Fruit fly (Drosophila melanogaster) whole organism, adult: Measurements from ENCODE around the gene dob.
A peak's percentile ranks its signal among the peaks of the same experiment; 100 is the strongest.

Experiments used
- CG11617 ChIP-seq: fragments of 200-800 bp; sonication (Bioruptor generic); optimal IDR thresholded peaks from 2 replicates; lab custom pipeline; 2017; ENCODE audit warnings: mild to moderate bottlenecking, missing biosample characterization, missing genetic modification reagents, missing genetic modification characterization
- CG12768 ChIP-seq: fragments of 200-800 bp; sonication (Bioruptor generic); optimal IDR thresholded peaks from 2 replicates; lab custom pipeline; 2017; ENCODE audit warnings: missing biosample characterization, missing genetic modification characterization, mild to moderate bottlenecking, moderate library complexity, missing genetic modification reagents
- CG14711 ChIP-seq: fragments of 200-800 bp; sonication (Bioruptor generic); optimal IDR thresholded peaks from 2 replicates; lab custom pipeline; 2018; ENCODE audit warnings: missing biosample characterization, mild to moderate bottlenecking, missing genetic modification characterization, moderate library complexity
- CG1620 ChIP-seq: fragments of 200-800 bp; sonication (Bioruptor generic); optimal IDR thresholded peaks from 2 replicates; lab custom pipeline; 2016; ENCODE audit warnings: missing biosample characterization, missing genetic modification characterization
- CG33017 ChIP-seq: fragments of 200-800 bp; sonication (Bioruptor generic); optimal IDR thresholded peaks from 2 replicates; lab custom pipeline; 2018; ENCODE audit warnings: missing biosample characterization, mild to moderate bottlenecking, missing genetic modification characterization, moderate library complexity
- CG5204 ChIP-seq: fragments of 200-800 bp; sonication (Bioruptor generic); optimal IDR thresholded peaks from 2 replicates; lab custom pipeline; 2016; ENCODE audit warnings: missing biosample characterization, missing genetic modification characterization
- CG7045 ChIP-seq: fragments of 200-800 bp; sonication (Bioruptor generic); optimal IDR thresholded peaks from 2 replicates; lab custom pipeline; 2017; ENCODE audit warnings: missing biosample characterization, mild to moderate bottlenecking, missing genetic modification characterization
- CG7101 ChIP-seq: fragments of 200-800 bp; sonication (Bioruptor generic); optimal IDR thresholded peaks from 2 replicates; lab custom pipeline; 2018; ENCODE audit warnings: missing biosample characterization, mild to moderate bottlenecking, missing genetic modification characterization, moderate library complexity
- Clk ChIP-seq: fragments of 200-800 bp; sonication (Bioruptor generic); optimal IDR thresholded peaks from 2 replicates; lab custom pipeline; 2017; ENCODE audit warnings: missing biosample characterization, missing genetic modification characterization
- Crg-1 ChIP-seq: fragments of 200-800 bp; sonication (Bioruptor generic); optimal IDR thresholded peaks from 2 replicates; lab custom pipeline; 2016; ENCODE audit warnings: missing biosample characterization, missing genetic modification characterization
- Hr96 ChIP-seq: fragments of 200-800 bp; sonication (Bioruptor generic); optimal IDR thresholded peaks from 2 replicates; lab custom pipeline; 2016; ENCODE audit warnings: missing biosample characterization, missing genetic modification characterization
- Mnt ChIP-seq: fragments of 200-800 bp; sonication (Bioruptor generic); optimal IDR thresholded peaks from 2 replicates; lab custom pipeline; 2016; ENCODE audit warnings: missing biosample characterization, mild to moderate bottlenecking, missing genetic modification characterization
- bab1 ChIP-seq: fragments of 200-800 bp; sonication (Bioruptor generic); optimal IDR thresholded peaks from 3 replicates; lab custom pipeline; 2019; ENCODE audit warnings: missing biosample characterization, mild to moderate bottlenecking, missing genetic modification characterization, moderate library complexity
- cic ChIP-seq: fragments of 200-800 bp; sonication (Bioruptor generic); optimal IDR thresholded peaks from 2 replicates; lab custom pipeline; 2017; ENCODE audit warnings: missing biosample characterization, mild to moderate bottlenecking, missing genetic modification characterization, moderate library complexity
- cnc ChIP-seq, 2 experiments: fragments of >200 bp; optimal IDR thresholded peaks; 2 replicates each; lab custom pipeline; 2017
- kay ChIP-seq: fragments of 200-800 bp; sonication (Bioruptor generic); peaks from one replicate; lab custom pipeline; 2016; ENCODE audit warnings: missing biosample characterization, missing genetic modification characterization, borderline replicate concordance
- ovo ChIP-seq: fragments of 200-800 bp; sonication (Bioruptor generic); optimal IDR thresholded peaks from 2 replicates; lab custom pipeline; 2016; ENCODE audit warnings: missing biosample characterization, missing genetic modification characterization
- pad ChIP-seq: fragments of 200-800 bp; sonication (Bioruptor generic); optimal IDR thresholded peaks from 3 replicates; lab custom pipeline; 2017; ENCODE audit warnings: missing biosample characterization, missing genetic modification characterization, mild to moderate bottlenecking, moderate library complexity, missing genetic modification reagents
- tj ChIP-seq: fragments of 200-800 bp; sonication (Bioruptor generic); optimal IDR thresholded peaks from 3 replicates; lab custom pipeline; 2017; ENCODE audit warnings: missing biosample characterization, mild to moderate bottlenecking, missing genetic modification characterization, moderate library complexity
- toe ChIP-seq: fragments of 200-800 bp; sonication (Bioruptor generic); optimal IDR thresholded peaks from 2 replicates; lab custom pipeline; 2016; ENCODE audit warnings: missing biosample characterization, missing genetic modification characterization

dob gene

DNA sequence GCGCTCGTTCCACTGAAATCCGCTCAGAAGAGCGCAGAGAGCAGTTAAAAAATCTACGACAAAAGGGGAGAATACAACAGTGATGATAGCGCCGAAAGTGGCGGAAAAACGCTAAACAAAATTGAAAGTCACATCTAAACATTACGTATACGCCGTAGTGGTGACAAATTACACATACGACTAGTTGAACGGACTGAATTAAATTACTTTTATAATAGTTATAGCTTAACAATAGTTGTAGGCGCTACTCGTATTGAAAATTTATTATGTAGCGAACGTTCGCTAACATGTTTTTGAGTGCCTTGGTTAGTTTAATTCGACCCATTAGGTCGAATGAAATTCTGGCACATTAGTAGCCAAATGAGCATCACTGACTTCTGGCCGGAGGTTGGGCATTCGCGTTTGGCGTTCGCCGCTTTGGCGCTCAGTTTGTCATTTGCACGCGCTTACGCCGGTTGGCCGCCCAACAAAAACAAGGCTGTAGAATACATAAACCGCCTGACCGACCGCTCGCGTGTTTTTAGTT lies 23.0 kb upstream of the dob start, which contains the start of gene CG5541:
CG5541 (plus strand) TSS at position 424 of the 526 bp plus-strand sequence.
- TF ChIP-seq cic (GFP tag; lab: Kevin White, UChicago), result peak; percentile 15
- peak; percentile 35 for TF ChIP-seq CG14711 (tag; lab: Kevin White, UChicago)
- peak; percentile 66 for TF ChIP-seq CG7101 (tag; lab: Kevin White, UChicago)
- no peak for TF ChIP-seq CG33017
- TF ChIP-seq kay (GFP tag; lab: Kevin White, UChicago), result no peak
- TF ChIP-seq CG12768 (GFP tag; lab: Kevin White, UChicago), result peak; percentile 15
- TF ChIP-seq Mnt (GFP tag; lab: Kevin White, UChicago), result peak; percentile 77
- TF ChIP-seq CG5204, result peak; percentile 45
- peak; percentile 56 for TF ChIP-seq CG1620
- no peak for TF ChIP-seq toe
- TF ChIP-seq Crg-1 (GFP tag; lab: Kevin White, UChicago), result no peak
- TF ChIP-seq Clk (GFP tag; lab: Kevin White, UChicago), result no peak
- no peak for TF ChIP-seq CG7045 (GFP tag; lab: Kevin White, UChicago)
- peak; percentile 93 for TF ChIP-seq pad (GFP tag; lab: Kevin White, UChicago)
- peak; percentile 77 for TF ChIP-seq CG11617 (GFP tag; lab: Kevin White, UChicago)
- no peak for TF ChIP-seq tj
- peak; percentile 25 for TF ChIP-seq ovo (GFP tag; lab: Kevin White, UChicago)
- TF ChIP-seq bab1, result peak; percentile 70
- TF ChIP-seq Hr96 (GFP tag; lab: Kevin White, UChicago), result peak; percentile 44
- no peak for TF ChIP-seq cnc (optimal IDR thresholded peaks at IDR 0.05; lab: Kevin White, UChicago)

DNA sequence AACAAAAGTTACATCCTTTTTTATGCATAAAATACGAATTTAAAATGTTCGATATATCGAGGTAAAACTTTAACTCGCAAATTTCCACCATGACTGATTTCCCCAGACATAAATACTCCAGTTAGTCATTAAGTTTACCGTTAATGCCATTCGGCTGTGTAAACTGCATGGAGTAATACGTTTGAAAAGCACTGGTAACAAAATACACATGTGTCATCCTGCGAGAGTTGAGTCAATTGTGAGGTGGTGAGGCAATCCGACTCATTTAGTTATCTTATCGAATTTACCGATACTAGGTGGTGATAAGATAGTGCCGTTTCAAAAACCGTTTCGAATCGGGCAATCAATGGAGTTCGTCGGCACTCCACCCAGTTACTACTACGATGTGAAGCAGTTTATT lies 21.2 kb upstream of the dob start:
- TF ChIP-seq tj (no peak), CG12768 (GFP tag; lab: Kevin White, UChicago) (no peak), kay (GFP tag; lab: Kevin White, UChicago) (peak; percentile 69), CG5204 (no peak), Mnt (GFP tag; lab: Kevin White, UChicago) (peak; percentile 28), cic (GFP tag; lab: Kevin White, UChicago) (peak; percentile 57), ovo (GFP tag; lab: Kevin White, UChicago) (peak; percentile 95)

DNA sequence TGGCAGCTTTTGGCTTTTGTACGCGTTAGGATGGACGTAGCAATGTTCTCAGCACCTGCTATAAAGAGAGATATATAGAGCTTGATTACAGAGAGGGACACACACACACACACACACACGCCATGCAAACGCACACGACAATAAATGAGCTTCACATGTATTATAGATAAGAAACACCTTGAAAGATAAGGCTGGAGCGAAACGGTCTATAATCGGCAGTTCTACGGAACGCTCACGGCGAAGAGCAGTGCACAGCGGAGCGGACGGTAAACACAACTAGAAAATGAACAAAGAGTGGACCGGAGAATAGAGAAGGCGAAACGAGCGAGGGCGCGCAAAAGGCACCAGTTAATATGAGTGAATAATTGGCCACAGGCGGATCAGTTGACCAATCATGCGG lies 18.1 kb upstream of the dob start:
- TF ChIP-seq CG11617 (GFP tag; lab: Kevin White, UChicago), result no peak
- TF ChIP-seq Mnt (GFP tag; lab: Kevin White, UChicago), result peak; percentile 57
- no peak for TF ChIP-seq Crg-1 (GFP tag; lab: Kevin White, UChicago)
- peak; percentile 5 for TF ChIP-seq bab1
- TF ChIP-seq cic (GFP tag; lab: Kevin White, UChicago), result peak; percentile 50

DNA sequence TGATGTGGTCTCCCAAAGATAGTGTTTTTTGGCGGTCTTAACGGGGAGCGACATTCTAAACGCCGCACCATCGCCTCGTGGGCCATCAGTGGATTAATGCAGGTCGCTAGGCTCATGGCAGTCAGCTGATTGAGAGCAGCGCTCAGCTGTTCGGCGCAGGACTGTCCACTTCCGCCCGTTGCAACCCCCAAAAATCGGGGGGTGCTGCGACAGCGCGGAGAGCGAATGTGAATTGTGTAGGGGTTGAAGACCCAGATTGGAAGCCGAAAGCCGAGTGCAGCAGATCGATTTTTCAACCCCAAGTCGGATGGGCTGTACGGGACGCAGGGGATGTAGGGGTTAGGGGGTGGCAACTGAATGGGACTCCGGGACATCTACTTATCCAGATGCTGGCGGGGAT lies 4.2 kb upstream of the dob start:
- TF ChIP-seq Clk (GFP tag; lab: Kevin White, UChicago) (no peak), kay (GFP tag; lab: Kevin White, UChicago) (no peak), CG12768 (GFP tag; lab: Kevin White, UChicago) (no peak), CG1620 (no peak), toe (no peak), cic (GFP tag; lab: Kevin White, UChicago) (no peak), bab1 (no peak), ovo (GFP tag; lab: Kevin White, UChicago) (no peak), pad (GFP tag; lab: Kevin White, UChicago) (no peak), CG14711 (tag; lab: Kevin White, UChicago) (no peak), CG7101 (tag; lab: Kevin White, UChicago) (no peak), Hr96 (GFP tag; lab: Kevin White, UChicago) (no peak), tj (no peak), CG33017 (no peak), Crg-1 (GFP tag; lab: Kevin White, UChicago) (no peak), CG5204 (no peak), CG7045 (GFP tag; lab: Kevin White, UChicago) (no peak), cnc (optimal IDR thresholded peaks at IDR 0.05; lab: Kevin White, UChicago) (no peak)

DNA sequence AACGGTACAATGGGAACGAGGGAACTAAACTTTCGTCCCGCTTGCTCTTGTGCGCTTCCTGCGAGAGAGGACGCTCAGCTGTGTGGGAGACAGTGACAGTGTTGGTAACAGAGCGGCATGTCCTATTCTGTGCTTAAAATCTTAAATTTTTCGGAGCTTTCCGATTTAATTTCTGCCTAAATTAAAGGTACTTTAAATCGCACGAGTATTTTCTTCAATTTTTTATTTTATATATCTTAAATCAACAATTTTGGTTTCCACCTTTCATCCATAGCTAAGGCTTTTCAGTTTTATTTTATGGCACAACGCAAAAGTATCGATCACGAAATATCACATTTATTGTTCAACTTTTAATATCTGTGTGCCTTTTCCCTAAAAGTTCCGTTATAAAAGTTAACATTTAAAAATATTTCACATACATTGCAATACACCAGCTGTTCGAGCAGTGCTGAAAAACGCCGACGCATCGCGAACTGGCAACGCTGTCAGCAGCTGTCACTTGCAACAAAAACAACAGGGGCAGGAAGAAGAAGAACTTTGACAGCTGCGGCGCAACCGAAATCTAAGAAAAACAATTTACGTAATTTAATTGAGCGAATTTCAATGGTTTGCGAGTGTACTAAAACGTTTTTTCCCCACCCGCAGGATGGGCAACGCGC lies 3.3 kb upstream of the dob start, which contains the start of the genes hiw and ND-B18:
hiw (minus strand) TSS at position 26 of the 659 bp plus-strand sequence.
ND-B18 (plus strand) TSS at position 330 of the 659 bp plus-strand sequence.
- peak; percentile 60 for TF ChIP-seq pad (GFP tag; lab: Kevin White, UChicago)
- TF ChIP-seq kay (GFP tag; lab: Kevin White, UChicago), result no peak
- TF ChIP-seq Hr96 (GFP tag; lab: Kevin White, UChicago), result no peak
- peak; percentile 67 for TF ChIP-seq tj
- TF ChIP-seq CG14711 (tag; lab: Kevin White, UChicago), result peak; percentile 37
- TF ChIP-seq cic (GFP tag; lab: Kevin White, UChicago), result no peak
- TF ChIP-seq toe, result no peak
- TF ChIP-seq bab1, result peak; percentile 80
- no peak for TF ChIP-seq CG12768 (GFP tag; lab: Kevin White, UChicago)
- TF ChIP-seq cnc (optimal IDR thresholded peaks at IDR 0.05; lab: Kevin White, UChicago), result no peak
- TF ChIP-seq CG11617 (GFP tag; lab: Kevin White, UChicago), result peak; percentile 12
- peak; percentile 53 for TF ChIP-seq Mnt (GFP tag; lab: Kevin White, UChicago)
- peak; percentile 74 for TF ChIP-seq Crg-1 (GFP tag; lab: Kevin White, UChicago)
- no peak for TF ChIP-seq CG33017
- TF ChIP-seq Clk (GFP tag; lab: Kevin White, UChicago), result no peak
- peak; percentile 42 for TF ChIP-seq ovo (GFP tag; lab: Kevin White, UChicago)
- no peak for TF ChIP-seq CG7045 (GFP tag; lab: Kevin White, UChicago)
- TF ChIP-seq CG5204, result peak; percentile 17
- TF ChIP-seq CG1620, result peak; percentile 74
- TF ChIP-seq CG7101 (tag; lab: Kevin White, UChicago), result peak; percentile 51
